Worm (Caenorhabditis elegans) whole organism, early embryonic: ENCODE measurements around the gene F40A3.3.

ENCODE experiments used
- B0310.2 ChIP-seq: sonication (generic microtip); optimal IDR thresholded peaks from 2 replicates; lab custom pipeline; 2016; ENCODE audit warnings: mild to moderate bottlenecking, missing genetic modification characterization, missing compliant biosample characterization
- F13C5.2 ChIP-seq: sonication (generic microtip); optimal IDR thresholded peaks from 2 replicates; lab custom pipeline; 2017; ENCODE audit warnings: mild to moderate bottlenecking, missing genetic modification characterization, inconsistent platforms, missing compliant biosample characterization
- aly-1 ChIP-seq: sonication (generic microtip); optimal IDR thresholded peaks from 2 replicates; lab custom pipeline; 2016; ENCODE audit warnings: missing genetic modification characterization, missing compliant biosample characterization
- ama-1 ChIP-seq: fragments of 150-350 bp; optimal IDR thresholded peaks from 2 replicates; lab custom pipeline; 2014
- ceh-13 ChIP-seq: fragments of 200-800 bp; sonication (Bioruptor generic); optimal IDR thresholded peaks from 2 replicates; lab custom pipeline; 2018; ENCODE audit warnings: mild to moderate bottlenecking, missing genetic modification characterization, missing compliant biosample characterization
- ceh-36 ChIP-seq: sonication (generic microtip); optimal IDR thresholded peaks from 2 replicates; lab custom pipeline; 2016; ENCODE audit warnings: missing genetic modification characterization, inconsistent platforms, missing compliant biosample characterization
- ets-7 ChIP-seq: sonication (generic microtip); optimal IDR thresholded peaks from 2 replicates; lab custom pipeline; 2016; ENCODE audit warnings: missing genotype, missing genetic modification characterization, missing compliant biosample characterization
- flt-1 ChIP-seq: fragments of 200-800 bp; sonication (Bioruptor generic); IDR thresholded peaks from 2 replicates; pipeline ENCODE4 v1.3.6; 2022; ENCODE audit warnings: missing genetic modification characterization, missing compliant biosample characterization
- hmbx-1 ChIP-seq: sonication (generic microtip); optimal IDR thresholded peaks from 2 replicates; lab custom pipeline; 2016; ENCODE audit warnings: mild to moderate bottlenecking, missing genetic modification characterization, missing compliant biosample characterization
- hmg-4 ChIP-seq: fragments of 200-800 bp; sonication (Bioruptor generic); optimal IDR thresholded peaks from 2 replicates; lab custom pipeline; 2018; ENCODE audit warnings: mild to moderate bottlenecking, missing genetic modification characterization, missing compliant biosample characterization
- hnd-1 ChIP-seq: sonication (generic microtip); optimal IDR thresholded peaks from 2 replicates; lab custom pipeline; 2016; ENCODE audit warnings: missing genetic modification characterization, missing compliant biosample characterization
- pes-1 ChIP-seq: fragments of 200-800 bp; sonication (Bioruptor generic); IDR thresholded peaks from 2 replicates; pipeline ENCODE4 v1.3.6; 2022; ENCODE audit warnings: missing genetic modification reagents, missing genetic modification characterization, missing compliant biosample characterization
- scrt-1 ChIP-seq: fragments of 200-800 bp; sonication (Bioruptor generic); IDR thresholded peaks from 2 replicates; pipeline ENCODE4 v1.3.6; 2022; ENCODE audit warnings: missing genetic modification characterization, missing compliant biosample characterization
- sea-1 ChIP-seq: fragments of 200-800 bp; sonication (Bioruptor generic); conservative IDR thresholded peaks from 2 replicates; pipeline ENCODE4 v1.3.6; 2022; ENCODE audit warnings: missing genetic modification characterization, missing compliant biosample characterization
- tbx-11 ChIP-seq: fragments of 200-800 bp; sonication (Bioruptor generic); IDR thresholded peaks from 2 replicates; pipeline ENCODE4 v1.3.6; 2022; ENCODE audit warnings: missing genetic modification characterization, missing compliant biosample characterization
- tbx-37 ChIP-seq: fragments of 200-800 bp; sonication (Bioruptor generic); conservative IDR thresholded peaks from 2 replicates; pipeline ENCODE4 v1.3.6; 2022; ENCODE audit warnings: missing genetic modification reagents, missing genetic modification characterization, missing compliant biosample characterization
- tra-4 ChIP-seq: sonication (generic microtip); optimal IDR thresholded peaks from 2 replicates; lab custom pipeline; 2017; ENCODE audit warnings: missing genetic modification characterization, missing compliant biosample characterization

Gene F40A3.3

ce11 chrV:7884441-7884840 is 7.2 kb downstream of the F40A3.3 start:
- no peak for TF ChIP-seq hmbx-1 (tag; lab: Kevin White, UChicago)
- TF ChIP-seq F13C5.2 (tag; lab: Kevin White, UChicago) = no peak
- TF ChIP-seq scrt-1 (GFP tag; lab: Robert Waterston, UW) = no peak
- TF ChIP-seq tra-4 = no peak
- TF ChIP-seq ceh-13 = no peak
- TF ChIP-seq hmg-4 (GFP tag; lab: Kevin White, UChicago) = no peak
- TF ChIP-seq ama-1 (lab: Kevin White, UChicago) = no peak
- no peak for TF ChIP-seq hnd-1 (tag; lab: Kevin White, UChicago)
- TF ChIP-seq aly-1 (tag; lab: Kevin White, UChicago) = no peak
- TF ChIP-seq ceh-36 = no peak
- no peak for TF ChIP-seq sea-1 (GFP tag; lab: Robert Waterston, UW)
- TF ChIP-seq tbx-37 (GFP tag; lab: Robert Waterston, UW) = no peak
- no peak for TF ChIP-seq pes-1

ce11 chrV:7888036-7888435 is 10.8 kb downstream of the F40A3.3 start:
- TF ChIP-seq sea-1 (GFP tag; lab: Robert Waterston, UW) = no peak
- no peak for TF ChIP-seq ama-1 (lab: Kevin White, UChicago)
- no peak for TF ChIP-seq tbx-37 (GFP tag; lab: Robert Waterston, UW)
- no peak for TF ChIP-seq tra-4
- TF ChIP-seq hmg-4 (GFP tag; lab: Kevin White, UChicago) = no peak
- no peak for TF ChIP-seq aly-1 (tag; lab: Kevin White, UChicago)
- no peak for TF ChIP-seq B0310.2 (tag; lab: Kevin White, UChicago)
- TF ChIP-seq ets-7 (tag; lab: Kevin White, UChicago) = no peak
- no peak for TF ChIP-seq tbx-11 (GFP tag; lab: Robert Waterston, UW)
- TF ChIP-seq F13C5.2 (tag; lab: Kevin White, UChicago) = no peak
- TF ChIP-seq flt-1 (GFP tag; lab: Robert Waterston, UW) = no peak
- no peak for TF ChIP-seq ceh-36
- TF ChIP-seq ceh-13 = no peak
- no peak for TF ChIP-seq hmbx-1 (tag; lab: Kevin White, UChicago)
- TF ChIP-seq pes-1 = no peak
- no peak for TF ChIP-seq hnd-1 (tag; lab: Kevin White, UChicago)
- no peak for TF ChIP-seq scrt-1 (GFP tag; lab: Robert Waterston, UW)

- TF ChIP-seq sea-1 (GFP tag; lab: Robert Waterston, UW) (no peak), pes-1 (no peak), hmbx-1 (tag; lab: Kevin White, UChicago) (no peak), ceh-13 (no peak), F13C5.2 (tag; lab: Kevin White, UChicago) (no peak), tra-4 (no peak), ets-7 (tag; lab: Kevin White, UChicago) (no peak), tbx-37 (GFP tag; lab: Robert Waterston, UW) (no peak), aly-1 (tag; lab: Kevin White, UChicago) (no peak), B0310.2 (tag; lab: Kevin White, UChicago) (no peak), ama-1 (lab: Kevin White, UChicago) (no peak), hnd-1 (tag; lab: Kevin White, UChicago) (no peak), tbx-11 (GFP tag; lab: Robert Waterston, UW) (no peak), ceh-36 (no peak), scrt-1 (GFP tag; lab: Robert Waterston, UW) (no peak), flt-1 (GFP tag; lab: Robert Waterston, UW) (no peak), hmg-4 (GFP tag; lab: Kevin White, UChicago) (no peak)
These were observed 14.0 kb downstream of the F40A3.3 start, which contains the start of gene F40A3.1 for ce11 chrV:7891230-7891629. Gene F40A3.1 (plus strand): TSS chrV:7891530.

ce11 chrV:7893812-7894381 is 16.7 kb downstream of the F40A3.3 start, which contains the start of gene F40A3.6:
Gene F40A3.6 (minus strand): TSS chrV:7893862.
- no peak for TF ChIP-seq ceh-13
- no peak for TF ChIP-seq ets-7 (tag; lab: Kevin White, UChicago)
- TF ChIP-seq ceh-36 = no peak
- no peak for TF ChIP-seq tbx-11 (GFP tag; lab: Robert Waterston, UW)
- no peak for TF ChIP-seq aly-1 (tag; lab: Kevin White, UChicago)
- TF ChIP-seq tbx-37 (GFP tag; lab: Robert Waterston, UW) = no peak
- no peak for TF ChIP-seq pes-1
- TF ChIP-seq B0310.2 (tag; lab: Kevin White, UChicago) = no peak
- no peak for TF ChIP-seq hmbx-1 (tag; lab: Kevin White, UChicago)
- TF ChIP-seq hmg-4 (GFP tag; lab: Kevin White, UChicago) = no peak
- TF ChIP-seq ama-1 (lab: Kevin White, UChicago) = no peak
- no peak for TF ChIP-seq scrt-1 (GFP tag; lab: Robert Waterston, UW)
- no peak for TF ChIP-seq sea-1 (GFP tag; lab: Robert Waterston, UW)
- TF ChIP-seq tra-4 = no peak
- no peak for TF ChIP-seq hnd-1 (tag; lab: Kevin White, UChicago)
- TF ChIP-seq F13C5.2 (tag; lab: Kevin White, UChicago) = no peak
- TF ChIP-seq flt-1 (GFP tag; lab: Robert Waterston, UW) = no peak

ce11 chrV:7899761-7900160 is 22.5 kb downstream of the F40A3.3 start, which contains the start of gene F40A3.7:
Gene F40A3.7 (minus strand): TSS chrV:7899861.
- no peak for TF ChIP-seq tbx-11 (GFP tag; lab: Robert Waterston, UW)
- TF ChIP-seq ets-7 (tag; lab: Kevin White, UChicago) = no peak
- TF ChIP-seq sea-1 (GFP tag; lab: Robert Waterston, UW) = no peak
- no peak for TF ChIP-seq ceh-13
- TF ChIP-seq hnd-1 (tag; lab: Kevin White, UChicago) = no peak
- no peak for TF ChIP-seq B0310.2 (tag; lab: Kevin White, UChicago)
- no peak for TF ChIP-seq ama-1 (lab: Kevin White, UChicago)

ce11 chrV:7901222-7901621 is 24.0 kb downstream of the F40A3.3 start:
- TF ChIP-seq tra-4 = no peak
- no peak for TF ChIP-seq tbx-37 (GFP tag; lab: Robert Waterston, UW)
- no peak for TF ChIP-seq F13C5.2 (tag; lab: Kevin White, UChicago)
- TF ChIP-seq B0310.2 (tag; lab: Kevin White, UChicago) = no peak
- TF ChIP-seq ceh-13 = no peak
- no peak for TF ChIP-seq ets-7 (tag; lab: Kevin White, UChicago)
- no peak for TF ChIP-seq flt-1 (GFP tag; lab: Robert Waterston, UW)
- no peak for TF ChIP-seq hnd-1 (tag; lab: Kevin White, UChicago)
- TF ChIP-seq ceh-36 = no peak
- TF ChIP-seq hmg-4 (GFP tag; lab: Kevin White, UChicago) = no peak
- no peak for TF ChIP-seq ama-1 (lab: Kevin White, UChicago)
- no peak for TF ChIP-seq aly-1 (tag; lab: Kevin White, UChicago)
- TF ChIP-seq tbx-11 (GFP tag; lab: Robert Waterston, UW) = no peak
- no peak for TF ChIP-seq pes-1
